Fruit fly (Drosophila melanogaster) whole organism, embryonic: ENCODE measurements around the gene aln.
A peak's percentile ranks its signal among the peaks of the same experiment; 100 is the strongest.

Source experiments
- Abd-B ChIP-seq: fragments of 200-800 bp; sonication (Bioruptor generic); optimal IDR thresholded peaks from 2 replicates; lab custom pipeline; 2018; ENCODE audit warnings: missing biosample characterization, mild to moderate bottlenecking, missing genetic modification characterization, moderate library complexity
- Antp ChIP-seq: fragments of 200-800 bp; sonication (Bioruptor generic); optimal IDR thresholded peaks from 3 replicates; lab custom pipeline; 2016; ENCODE audit warnings: missing biosample characterization, missing genetic modification characterization
- Atf3 ChIP-seq: fragments of 200-800 bp; sonication (Bioruptor generic); optimal IDR thresholded peaks from 3 replicates; lab custom pipeline; 2016; ENCODE audit warnings: missing biosample characterization, missing genetic modification characterization
- C15 ChIP-seq: fragments of 200-800 bp; sonication (Bioruptor generic); IDR thresholded peaks from 3 replicates; pipeline ENCODE4 v1.3.6; 2022; ENCODE audit warnings: missing biosample characterization, missing genetic modification characterization
- CG10462 ChIP-seq: fragments of 200-800 bp; sonication (Bioruptor generic); optimal IDR thresholded peaks from 2 replicates; lab custom pipeline; 2016; ENCODE audit warnings: missing biosample characterization, missing genetic modification characterization
- CG11723 ChIP-seq: fragments of 200-800 bp; sonication (Bioruptor generic); optimal IDR thresholded peaks from 2 replicates; lab custom pipeline; 2017; ENCODE audit warnings: missing biosample characterization, mild to moderate bottlenecking, missing genetic modification characterization
- CG12942 ChIP-seq: fragments of 200-800 bp; sonication (Bioruptor generic); optimal IDR thresholded peaks from 3 replicates; lab custom pipeline; 2016; ENCODE audit warnings: missing biosample characterization, missing genetic modification characterization
- CG14965 ChIP-seq: fragments of 200-800 bp; sonication (Bioruptor generic); optimal IDR thresholded peaks from 2 replicates; lab custom pipeline; 2016; ENCODE audit warnings: missing biosample characterization, missing genetic modification characterization, borderline replicate concordance
- CG15011 ChIP-seq: fragments of 200-800 bp; sonication (Bioruptor generic); optimal IDR thresholded peaks from 3 replicates; lab custom pipeline; 2018; ENCODE audit warnings: missing biosample characterization, mild to moderate bottlenecking, missing genetic modification characterization
- CG2199 ChIP-seq: fragments of 200-800 bp; sonication (Bioruptor generic); IDR thresholded peaks from 3 replicates; pipeline ENCODE4 v1.3.6; 2022; ENCODE audit warnings: missing biosample characterization, missing genetic modification characterization
- CG2889 ChIP-seq: fragments of 200-800 bp; sonication (Bioruptor generic); IDR thresholded peaks from 3 replicates; pipeline ENCODE4 v1.3.6; 2022; ENCODE audit warnings: missing biosample characterization, missing genetic modification characterization
- CG30403 ChIP-seq: fragments of 200-800 bp; sonication (Bioruptor generic); optimal IDR thresholded peaks from 3 replicates; lab custom pipeline; 2016; ENCODE audit warnings: missing biosample characterization, missing genetic modification characterization
- CG3407 ChIP-seq: fragments of 200-800 bp; sonication (Bioruptor generic); optimal IDR thresholded peaks from 2 replicates; lab custom pipeline; 2018; ENCODE audit warnings: missing biosample characterization, mild to moderate bottlenecking, missing genetic modification characterization
- CG7987 ChIP-seq: fragments of 200-800 bp; sonication (Bioruptor generic); optimal IDR thresholded peaks from 2 replicates; lab custom pipeline; 2018; ENCODE audit warnings: missing biosample characterization, mild to moderate bottlenecking, missing genetic modification characterization, moderate library complexity
- CG9609 ChIP-seq: fragments of 200-800 bp; sonication (Bioruptor generic); optimal IDR thresholded peaks from 3 replicates; lab custom pipeline; 2016; ENCODE audit warnings: missing biosample characterization, missing genetic modification characterization
- Drgx ChIP-seq: fragments of 200-800 bp; sonication (Bioruptor generic); IDR thresholded peaks from 2 replicates; pipeline ENCODE4 v1.3.6; 2022; ENCODE audit warnings: missing biosample characterization, missing genetic modification characterization
- E2f2 ChIP-seq: fragments of 200-800 bp; sonication (Bioruptor generic); IDR thresholded peaks from 2 replicates; pipeline ENCODE4 v1.3.6; 2022; ENCODE audit warnings: missing biosample characterization, missing genetic modification characterization
- Ets65A ChIP-seq: fragments of 200-800 bp; sonication (Bioruptor generic); peaks from one replicate; lab custom pipeline; 2016; ENCODE audit warnings: missing biosample characterization, missing genetic modification characterization
- Fer2 ChIP-seq: fragments of 200-800 bp; sonication (Bioruptor generic); optimal IDR thresholded peaks from 2 replicates; lab custom pipeline; 2018; ENCODE audit warnings: missing biosample characterization, mild to moderate bottlenecking, missing genetic modification characterization, moderate library complexity
- HLH54F ChIP-seq: fragments of 200-800 bp; sonication (Bioruptor generic); optimal IDR thresholded peaks from 3 replicates; lab custom pipeline; 2016; ENCODE audit warnings: missing biosample characterization, missing genetic modification characterization
- Jarid2 ChIP-seq: fragments of 200-800 bp; sonication (Bioruptor generic); optimal IDR thresholded peaks from 3 replicates; lab custom pipeline; 2017; ENCODE audit warnings: mild to moderate bottlenecking, missing biosample characterization, missing genetic modification reagents, missing genetic modification characterization
- Med ChIP-seq: fragments of 200-800 bp; sonication (Bioruptor generic); peaks from one replicate; lab custom pipeline; 2016; ENCODE audit warnings: missing biosample characterization, missing genetic modification characterization, mild to moderate bottlenecking, inconsistent platforms, moderate library complexity
- Nf-YB ChIP-seq: fragments of 200-800 bp; sonication (Bioruptor generic); optimal IDR thresholded peaks from 3 replicates; lab custom pipeline; 2019; ENCODE audit warnings: missing biosample characterization, mild to moderate bottlenecking, missing genetic modification characterization, moderate library complexity
- Oli ChIP-seq: fragments of 200-800 bp; sonication (Bioruptor generic); optimal IDR thresholded peaks from 2 replicates; lab custom pipeline; 2018; ENCODE audit warnings: missing biosample characterization, mild to moderate bottlenecking, missing genetic modification characterization, moderate library complexity
- Rx ChIP-seq: fragments of 200-800 bp; sonication (Bioruptor generic); IDR thresholded peaks from 2 replicates; pipeline ENCODE4 v1.3.6; 2022; ENCODE audit warnings: missing biosample characterization, missing genetic modification characterization
- Spps ChIP-seq: fragments of 200-800 bp; sonication (Bioruptor generic); optimal IDR thresholded peaks from 2 replicates; lab custom pipeline; 2018; ENCODE audit warnings: missing biosample characterization, mild to moderate bottlenecking, missing genetic modification characterization
- Trl ChIP-seq, 3 experiments: fragments of >200 bp in 2 of 3; fragments of 200-800 bp in 1 of 3; sonication (Bioruptor generic) in 1 of 3; optimal IDR thresholded peaks; 2 replicates in 1 of 3; 3 replicates in 2 of 3; lab custom pipeline; 2016 to 2017; ENCODE audit warnings: missing biosample characterization in 1 of 3, missing genetic modification characterization in 1 of 3
- az2 ChIP-seq: fragments of 200-800 bp; sonication (Bioruptor generic); optimal IDR thresholded peaks from 3 replicates; lab custom pipeline; 2016; ENCODE audit warnings: missing biosample characterization, missing genetic modification characterization
- chinmo ChIP-seq: fragments of 200-800 bp; sonication (Bioruptor generic); IDR thresholded peaks from 4 replicates; pipeline ENCODE4 v1.3.6; 2022; ENCODE audit warnings: missing biosample characterization, missing genetic modification characterization; ENCODE audit not compliant: partially characterized antibody
- ftz-f1 ChIP-seq: fragments of 200-800 bp; sonication (Bioruptor generic); optimal IDR thresholded peaks from 2 replicates; lab custom pipeline; 2016; ENCODE audit warnings: missing biosample characterization, missing genetic modification characterization
- gcm ChIP-seq: fragments of 200-800 bp; sonication (Bioruptor generic); optimal IDR thresholded peaks from 2 replicates; lab custom pipeline; 2019; ENCODE audit warnings: missing biosample characterization, mild to moderate bottlenecking, missing genetic modification characterization, moderate library complexity
- gcm2 ChIP-seq: fragments of 200-800 bp; sonication (Bioruptor generic); optimal IDR thresholded peaks from 2 replicates; lab custom pipeline; 2016; ENCODE audit warnings: missing biosample characterization, missing genetic modification characterization
- gem ChIP-seq: fragments of 200-800 bp; sonication (Bioruptor generic); optimal IDR thresholded peaks from 2 replicates; lab custom pipeline; 2019; ENCODE audit warnings: missing biosample characterization, mild to moderate bottlenecking, missing genetic modification characterization, moderate library complexity
- h ChIP-seq: fragments of >200 bp; optimal IDR thresholded peaks from 2 replicates; lab custom pipeline; 2017
- her ChIP-seq: fragments of 200-800 bp; sonication (Bioruptor generic); optimal IDR thresholded peaks from 2 replicates; lab custom pipeline; 2016; ENCODE audit warnings: missing biosample characterization, missing genetic modification characterization
- hkb ChIP-seq, 2 experiments: fragments of 200-800 bp in 1 of 2; fragments of >200 bp in 1 of 2; sonication (Bioruptor generic) in 1 of 2; IDR thresholded peaks in 1 of 2; optimal IDR thresholded peaks in 1 of 2; 2 replicates each; pipeline versions ENCODE4 v1.3.6 to Lab custom; 2017 to 2022; ENCODE audit warnings: missing biosample characterization in 1 of 2, missing genetic modification characterization in 1 of 2
- ind ChIP-seq: fragments of 200-800 bp; sonication (Bioruptor generic); optimal IDR thresholded peaks from 3 replicates; lab custom pipeline; 2016; ENCODE audit warnings: missing biosample characterization, missing genetic modification characterization
- pan ChIP-seq, 4 experiments: fragments of >200 bp in 3 of 4; fragments of 200-800 bp in 1 of 4; sonication (Bioruptor generic) in 1 of 4; optimal IDR thresholded peaks in 3 of 4; IDR thresholded peaks in 1 of 4; 2 replicates each; pipeline versions ENCODE4 v1.3.6 to Lab custom; 2017 to 2022; ENCODE audit warnings: missing biosample characterization in 2 of 4, missing genetic modification characterization in 2 of 4, mixed read lengths in 1 of 4
- psq ChIP-seq: fragments of 200-800 bp; sonication (Bioruptor generic); optimal IDR thresholded peaks from 2 replicates; lab custom pipeline; 2017; ENCODE audit warnings: missing biosample characterization, missing genetic modification characterization
- schlank ChIP-seq: fragments of 200-800 bp; sonication (Bioruptor generic); optimal IDR thresholded peaks from 2 replicates; lab custom pipeline; 2018; ENCODE audit warnings: missing biosample characterization, mild to moderate bottlenecking, missing genetic modification characterization
- sd ChIP-seq: fragments of 200-800 bp; sonication (Bioruptor generic); optimal IDR thresholded peaks from 3 replicates; lab custom pipeline; 2018; ENCODE audit warnings: missing biosample characterization, mild to moderate bottlenecking, missing genetic modification characterization, moderate library complexity
- sens ChIP-seq: fragments of 200-800 bp; sonication (Bioruptor generic); peaks from one replicate; lab custom pipeline; 2016; ENCODE audit warnings: missing biosample characterization, missing genetic modification characterization
- sim ChIP-seq: fragments of 200-800 bp; sonication (Bioruptor generic); IDR thresholded peaks from 2 replicates; pipeline ENCODE4 v1.3.6; 2022; ENCODE audit warnings: missing biosample characterization, missing genetic modification characterization
- stc ChIP-seq: fragments of 200-800 bp; sonication (Bioruptor generic); IDR thresholded peaks from 2 replicates; pipeline ENCODE4 v1.3.6; 2022; ENCODE audit warnings: missing biosample characterization, missing genetic modification characterization
- unc-4 ChIP-seq: fragments of 200-800 bp; sonication (Bioruptor generic); IDR thresholded peaks from 2 replicates; pipeline ENCODE4 v1.3.6; 2022; ENCODE audit warnings: missing biosample characterization, missing genetic modification characterization; ENCODE audit not compliant: partially characterized antibody
- unpg ChIP-seq: fragments of 200-800 bp; sonication (Bioruptor generic); optimal IDR thresholded peaks from 3 replicates; lab custom pipeline; 2018; ENCODE audit warnings: missing biosample characterization, mild to moderate bottlenecking, missing genetic modification characterization, moderate library complexity
- vvl ChIP-seq: fragments of 200-800 bp; sonication (Bioruptor generic); IDR thresholded peaks from 2 replicates; pipeline ENCODE4 v1.3.6; 2022; ENCODE audit warnings: missing biosample characterization, missing genetic modification characterization
- zen ChIP-seq: fragments of 200-800 bp; sonication (Bioruptor generic); optimal IDR thresholded peaks from 3 replicates; lab custom pipeline; 2018; ENCODE audit warnings: missing biosample characterization, mild to moderate bottlenecking, missing genetic modification characterization, moderate library complexity

Gene aln

dm6 chr3L:1029610-1030284 lies 36.0 kb downstream of the aln start (continued):
- TF ChIP-seq gem (tag; lab: Kevin White, UChicago) (peak; percentile 77), CG11723 (GFP tag; lab: Kevin White, UChicago) (peak; percentile 39), Trl (optimal IDR thresholded peaks at IDR 0.05; lab: Kevin White, UChicago) (no peak), Trl (GFP tag; optimal IDR thresholded peaks at IDR 0.05; lab: Kevin White, UChicago) (peak; percentile 44), her (GFP tag; lab: Kevin White, UChicago) (no peak), C15 (GFP tag; lab: Robert Waterston, UW) (no peak), Nf-YB (GFP tag; lab: Kevin White, UChicago) (peak; percentile 11), chinmo (GFP tag; lab: Robert Waterston, UW) (peak; percentile 74; the same call in 1 of the 4 replicates), psq (no peak), Fer2 (tag; lab: Kevin White, UChicago) (no peak), schlank (no peak), Atf3 (GFP tag; lab: Kevin White, UChicago) (peak; percentile 33), Jarid2 (GFP tag; lab: Kevin White, UChicago) (no peak), az2 (GFP tag; lab: Kevin White, UChicago) (peak; percentile 70), ind (GFP tag; lab: Kevin White, UChicago) (peak; percentile 76), Ets65A (peak; percentile 6), CG15011 (GFP tag; lab: Kevin White, UChicago) (no peak), Oli (peak; percentile 65), CG3407 (GFP tag; lab: Kevin White, UChicago) (peak; percentile 69), Rx (GFP tag; lab: Robert Waterston, UW) (peak; percentile 57), CG2199 (GFP tag; lab: Robert Waterston, UW) (0 out of 3 replicates have a peak, but pooled peaks have one; percentile 45), sd (no peak), CG7987 (GFP tag; lab: Kevin White, UChicago) (no peak), CG9609 (GFP tag; lab: Kevin White, UChicago) (peak; percentile 16), CG14965 (peak; percentile 15), Drgx (GFP tag; lab: Robert Waterston, UW) (peak; percentile 68), sim (GFP tag; lab: Robert Waterston, UW) (peak; percentile 57; the same call in 1 of the 2 replicates), gcm (GFP tag; lab: Kevin White, UChicago) (peak; percentile 26), vvl (GFP tag; lab: Robert Waterston, UW) (peak; percentile 81), gcm2 (peak; percentile 40), h (no peak), Spps (tag; lab: Kevin White, UChicago) (peak; percentile 36), zen (peak; percentile 24), HLH54F (GFP tag; lab: Kevin White, UChicago) (peak; percentile 16), CG2889 (GFP tag; lab: Robert Waterston, UW) (no peak), Abd-B (GFP tag; lab: Kevin White, UChicago) (peak; percentile 25), pan (optimal IDR thresholded peaks at IDR 0.05; lab: Kevin White, UChicago) (no peak), pan (GFP tag; optimal IDR thresholded peaks at IDR 0.05 in 1 of 2, IDR thresholded peaks at IDR 0.05 in 1 of 2) (peak in 1 of 2 experiments; percentile 57), CG10462 (GFP tag; lab: Kevin White, UChicago) (no peak), unpg (GFP tag; lab: Kevin White, UChicago) (peak; percentile 70), CG12942 (peak; percentile 1), sens (GFP tag; lab: Kevin White, UChicago) (peak; percentile 94), E2f2 (GFP tag; lab: Robert Waterston, UW) (peak; percentile 26; the same call in 1 of the 2 replicates), hkb (optimal IDR thresholded peaks at IDR 0.05; lab: Kevin White, UChicago) (no peak), hkb (GFP tag; IDR thresholded peaks at IDR 0.05; lab: Robert Waterston, UW) (peak; percentile 79), Med (GFP tag; lab: Kevin White, UChicago) (peak; percentile 65), stc (GFP tag; lab: Robert Waterston, UW) (peak; percentile 61; the same call in 1 of the 2 replicates), Antp (GFP tag; lab: Kevin White, UChicago) (peak; percentile 55), ftz-f1 (no peak), CG30403 (GFP tag; lab: Kevin White, UChicago) (peak; percentile 64), unc-4 (GFP tag; lab: Robert Waterston, UW) (no peak)
